Fruit fly (Drosophila melanogaster) whole organism, pupa: ENCODE data around the gene CG43064.

Experiments used
- CG10348 ChIP-seq: fragments of 200-800 bp; sonication (Bioruptor generic); IDR thresholded peaks from 2 replicates; pipeline ENCODE4 v1.3.6; 2022; ENCODE audit warnings: missing biosample characterization, missing genetic modification characterization
- CG13204 ChIP-seq: fragments of 200-800 bp; sonication (Bioruptor generic); optimal IDR thresholded peaks from 2 replicates; lab custom pipeline; 2018; ENCODE audit warnings: missing biosample characterization, mild to moderate bottlenecking, missing genetic modification characterization, moderate library complexity
- CG4496 ChIP-seq: fragments of 200-800 bp; sonication (Bioruptor generic); IDR thresholded peaks from 3 replicates; pipeline ENCODE4 v1.3.6; 2022; ENCODE audit warnings: missing biosample characterization, missing genetic modification characterization
- EcR ChIP-seq: fragments of 200-800 bp; sonication (Bioruptor generic); optimal IDR thresholded peaks from 3 replicates; lab custom pipeline; 2019; ENCODE audit warnings: missing biosample characterization, missing genetic modification characterization, mild to moderate bottlenecking, moderate library complexity, missing genetic modification reagents
- Pif1B ChIP-seq: fragments of 200-800 bp; sonication (Bioruptor generic); optimal IDR thresholded peaks from 3 replicates; lab custom pipeline; 2016; ENCODE audit warnings: missing biosample characterization, missing genetic modification characterization

DNA sequence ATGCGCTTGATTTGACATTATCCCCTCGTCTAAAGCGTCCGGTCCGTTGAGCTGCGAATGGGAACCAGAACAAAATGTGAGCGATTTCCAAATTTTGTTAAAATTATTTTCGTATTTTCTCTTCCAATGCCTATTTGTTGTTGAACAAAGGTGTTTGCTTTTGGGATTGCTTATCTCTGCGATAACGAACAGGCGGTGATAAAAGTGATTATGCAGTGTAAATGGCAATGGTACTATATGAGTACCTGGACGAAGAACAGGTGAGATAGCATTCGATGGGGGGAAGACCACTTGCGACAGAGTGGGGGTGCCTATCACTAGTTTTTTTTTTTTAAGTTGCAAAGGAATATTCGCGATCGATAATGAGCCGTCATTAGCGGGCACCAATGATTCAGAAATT is 48.3 kb downstream of the CG43064 start:
- TF ChIP-seq CG13204 (GFP tag; lab: Kevin White, UChicago) (no peak), Pif1B (GFP tag; lab: Kevin White, UChicago) (no peak), EcR (GFP tag; lab: Kevin White, UChicago) (no peak), CG4496 (GFP tag; lab: Robert Waterston, UW) (no peak), CG10348 (GFP tag; lab: Robert Waterston, UW) (no peak)
